Fruit fly (Drosophila melanogaster): ENCODE data around the gene Uqcc1.

Gene Uqcc1

DNA sequence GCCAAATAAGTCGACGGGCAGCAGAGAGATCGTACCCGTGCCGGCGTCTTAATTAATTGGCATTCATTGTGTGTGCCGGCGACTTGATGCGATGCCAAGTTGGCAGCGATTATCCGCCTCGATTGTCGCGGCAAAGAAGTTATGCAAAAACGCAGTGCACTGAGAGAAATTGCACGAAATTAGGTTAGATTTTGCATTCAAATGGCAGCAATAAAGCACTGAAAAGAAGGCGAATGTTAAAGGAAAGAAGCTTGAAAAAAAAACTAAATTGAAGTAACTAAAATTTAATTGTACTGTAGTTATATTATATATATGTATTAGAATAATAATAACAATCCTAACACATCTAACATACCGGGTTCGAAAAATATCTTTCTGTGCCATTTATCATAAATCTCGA, 45.2 kb upstream of the Uqcc1 start:
- TF ChIP-seq net (GFP tag; optimal IDR thresholded peaks at IDR 0.05) (no peak), CG4318 (GFP tag; optimal IDR thresholded peaks at IDR 0.05) (no peak), Hr38 (GFP tag; optimal IDR thresholded peaks at IDR 0.05) (no peak), topi (GFP tag; optimal IDR thresholded peaks at IDR 0.05) (no peak), Ets21C (GFP tag; optimal IDR thresholded peaks at IDR 0.05) (no peak), Lpt (GFP tag; optimal IDR thresholded peaks at IDR 0.05) (no peak), esn (GFP tag; optimal IDR thresholded peaks at IDR 0.05) (no peak), Sox15 (GFP tag; optimal IDR thresholded peaks at IDR 0.05) (no peak), dac (GFP tag; optimal IDR thresholded peaks at IDR 0.05) (no peak), CG8632 (GFP tag; optimal IDR thresholded peaks at IDR 0.05) (peak; percentile 22), eg (GFP tag; IDR thresholded peaks at IDR 0.05) (peak; percentile 32; the same call in 1 of the 3 replicates), CG6808 (GFP tag; optimal IDR thresholded peaks at IDR 0.05) (no peak), Smox (GFP tag; optimal IDR thresholded peaks at IDR 0.05) (no peak), CG8119 (GFP tag; IDR thresholded peaks at IDR 0.05) (0 out of 3 replicates have a peak, but pooled peaks have one; percentile 33), CG6276 (GFP tag; optimal IDR thresholded peaks at IDR 0.05) (peak; percentile 21), Sox102F (GFP tag; optimal IDR thresholded peaks at IDR 0.05) (no peak), CG10669 (GFP tag; optimal IDR thresholded peaks at IDR 0.05) (no peak), CG11762 (GFP tag; optimal IDR thresholded peaks at IDR 0.05; ENCODE audit: insufficient read depth) (no peak), OdsH (GFP tag; optimal IDR thresholded peaks at IDR 0.05) (no peak), fkh (GFP tag; optimal IDR thresholded peaks at IDR 0.05) (no peak), lz (GFP tag; optimal IDR thresholded peaks at IDR 0.05) (no peak), pdm3 (GFP tag; optimal IDR thresholded peaks at IDR 0.05) (no peak), CG11294 (GFP tag; IDR thresholded peaks at IDR 0.05) (0 out of 2 replicates have a peak, but pooled peaks have one; percentile 38), Sox14 (GFP tag; optimal IDR thresholded peaks at IDR 0.05) (no peak), Hr39 (GFP tag; optimal IDR thresholded peaks at IDR 0.05) (no peak), CG32006 (GFP tag; optimal IDR thresholded peaks at IDR 0.05) (peak; percentile 29), CG1621 (tag; optimal IDR thresholded peaks at IDR 0.05) (no peak), Eip78C (GFP tag) (peak; percentile 45), Ets96B (tag; optimal IDR thresholded peaks at IDR 0.05) (no peak), CG8319 (GFP tag; optimal IDR thresholded peaks at IDR 0.05) (no peak), CG7368 (GFP tag; optimal IDR thresholded peaks at IDR 0.05) (no peak), CG3032 (tag; optimal IDR thresholded peaks at IDR 0.05) (no peak), CG34406 (GFP tag; optimal IDR thresholded peaks at IDR 0.05) (no peak), vri (GFP tag; optimal IDR thresholded peaks at IDR 0.05) (no peak), CG6792 (GFP tag; optimal IDR thresholded peaks at IDR 0.05) (no peak), spab (GFP tag; optimal IDR thresholded peaks at IDR 0.05) (no peak), CG6163 (GFP tag; IDR thresholded peaks at IDR 0.05) (0 out of 3 replicates have a peak, but pooled peaks have one; percentile 11), CG15336 (GFP tag; IDR thresholded peaks at IDR 0.05) (peak; percentile 25; the same call in 1 of the 2 replicates), dsx (GFP tag; optimal IDR thresholded peaks at IDR 0.05; ENCODE audit: poor library complexity, severe bottlenecking) (no peak), fd85E (GFP tag; optimal IDR thresholded peaks at IDR 0.05) (no peak), svp (GFP tag) (no peak), CG31627 (GFP tag; optimal IDR thresholded peaks at IDR 0.05) (no peak)

DNA sequence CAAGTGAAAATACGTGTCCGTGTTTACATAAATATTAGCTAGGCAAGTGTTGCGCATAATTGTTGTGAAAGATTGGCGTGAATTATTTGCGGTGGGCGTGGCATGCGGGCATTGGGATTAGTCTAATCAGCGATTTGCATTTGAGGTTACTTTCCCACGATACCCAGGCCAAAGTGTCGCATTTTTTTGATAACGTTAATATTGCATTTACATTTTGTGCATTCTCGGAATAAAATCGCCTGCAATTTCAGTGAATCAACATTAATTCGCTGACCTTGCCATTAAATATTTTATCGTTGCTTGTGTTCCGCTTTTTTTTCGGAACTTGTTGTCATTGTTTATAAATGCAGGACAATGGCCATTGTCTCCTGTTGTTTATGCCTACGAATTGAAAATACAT, 44.4 kb upstream of the Uqcc1 start:
- no peak for TF ChIP-seq topi (GFP tag; optimal IDR thresholded peaks at IDR 0.05)
- TF ChIP-seq svp (GFP tag) = peak; percentile 74
